Worm (Caenorhabditis elegans): ENCODE results near the gene srh-193.

ce11 chrV:4319867-4320266, 29.9 kb upstream of the srh-193 start, which contains the start of gene ZC132.9:
- TF ChIP-seq blmp-1 (tag; optimal IDR thresholded peaks at IDR 0.05; ENCODE audit: insufficient read depth) (no peak), unc-62 (GFP tag; optimal IDR thresholded peaks at IDR 0.05) (no peak), lsy-2 (tag; optimal IDR thresholded peaks at IDR 0.05) (no peak), mab-5 (tag; optimal IDR thresholded peaks at IDR 0.05) (no peak), nhr-12 (tag; optimal IDR thresholded peaks at IDR 0.05) (no peak), mdl-1 (tag; optimal IDR thresholded peaks at IDR 0.05) (no peak), nhr-10 (tag; optimal IDR thresholded peaks at IDR 0.05) (no peak), ceh-82 (tag; optimal IDR thresholded peaks at IDR 0.05) (no peak)
